Worm (Caenorhabditis elegans): Measurements from ENCODE around the gene M151.2.

DNA sequence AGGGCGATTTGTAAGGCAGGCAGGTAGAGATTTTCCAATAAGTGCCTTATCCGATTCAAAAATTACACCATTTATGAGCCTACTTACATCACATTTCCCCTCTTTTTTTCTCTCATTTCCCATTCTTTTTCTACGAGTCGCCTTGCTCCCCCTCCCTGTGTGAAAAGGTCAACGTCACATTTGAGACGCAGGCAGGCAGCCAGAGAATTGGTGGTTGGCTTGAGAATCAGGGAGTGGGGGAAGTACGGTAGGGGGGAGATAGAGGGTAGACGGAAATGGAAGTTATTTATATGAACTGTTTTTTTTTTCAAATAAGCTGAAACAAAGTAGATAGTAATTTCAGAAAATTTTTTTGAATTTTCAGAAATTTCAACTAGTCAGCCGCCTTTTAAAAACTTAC lies 14.3 kb upstream of the M151.2 start:
- TF ChIP-seq nhr-76 (tag; optimal IDR thresholded peaks at IDR 0.05) (no peak), hlh-1 (tag; optimal IDR thresholded peaks at IDR 0.05) (no peak), lin-13 (tag; optimal IDR thresholded peaks at IDR 0.05) (no peak), flh-1 (GFP tag; optimal IDR thresholded peaks at IDR 0.05) (no peak)
